Worm (Caenorhabditis elegans) whole organism, dauer: ENCODE data around the gene adal-1.

Experiments
- unc-62 ChIP-seq: sonication (generic microtip); optimal IDR thresholded peaks from 2 replicates; lab custom pipeline; 2017; ENCODE audit warnings: missing biosample characterization, missing genetic modification reagents, missing genetic modification characterization

Gene adal-1

DNA sequence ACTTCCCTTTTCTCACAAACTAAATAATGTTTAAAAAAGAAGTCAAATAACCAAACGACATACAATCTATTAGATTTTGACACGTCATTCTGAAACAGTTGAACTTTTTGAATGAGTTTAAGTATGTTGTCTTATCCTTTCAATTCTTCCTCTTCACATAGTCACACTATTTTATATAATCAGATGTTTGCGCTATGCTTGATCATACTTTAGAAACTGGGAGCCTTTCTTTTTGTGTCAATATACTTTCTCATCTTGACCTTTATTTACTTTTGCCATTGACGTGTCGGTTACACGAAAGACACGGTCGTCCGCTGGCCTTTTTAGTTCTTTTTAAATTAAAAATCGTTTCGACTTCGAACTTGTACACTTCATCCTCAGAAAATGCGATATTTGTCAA is 41.5 kb downstream of the adal-1 start, which contains the start of gene C04A2.15:
Gene C04A2.15 (plus strand): TSS at position 299 of the 400 bp plus-strand sequence.
- no peak for TF ChIP-seq unc-62 (GFP tag; lab: Kevin White, UChicago)

DNA sequence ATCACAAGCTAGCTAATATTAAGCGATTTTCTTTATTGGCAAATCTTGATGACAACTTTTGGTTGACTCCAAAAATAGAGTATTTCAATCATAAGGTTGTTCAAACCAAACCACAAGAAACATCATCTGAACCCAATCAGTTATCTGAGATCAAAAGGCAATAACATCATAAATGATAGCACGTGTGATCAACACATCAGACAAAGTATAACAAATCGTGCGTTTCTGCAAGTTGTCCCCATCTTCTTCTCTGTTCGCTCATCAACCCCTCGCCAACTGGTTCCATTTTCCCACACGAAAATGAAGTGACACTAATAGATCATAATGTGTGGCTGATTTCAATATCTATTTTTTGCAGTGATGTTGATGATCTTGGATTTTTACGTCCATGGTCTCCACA is 44.1 kb downstream of the adal-1 start:
- TF ChIP-seq unc-62 (GFP tag; lab: Kevin White, UChicago), result no peak

DNA sequence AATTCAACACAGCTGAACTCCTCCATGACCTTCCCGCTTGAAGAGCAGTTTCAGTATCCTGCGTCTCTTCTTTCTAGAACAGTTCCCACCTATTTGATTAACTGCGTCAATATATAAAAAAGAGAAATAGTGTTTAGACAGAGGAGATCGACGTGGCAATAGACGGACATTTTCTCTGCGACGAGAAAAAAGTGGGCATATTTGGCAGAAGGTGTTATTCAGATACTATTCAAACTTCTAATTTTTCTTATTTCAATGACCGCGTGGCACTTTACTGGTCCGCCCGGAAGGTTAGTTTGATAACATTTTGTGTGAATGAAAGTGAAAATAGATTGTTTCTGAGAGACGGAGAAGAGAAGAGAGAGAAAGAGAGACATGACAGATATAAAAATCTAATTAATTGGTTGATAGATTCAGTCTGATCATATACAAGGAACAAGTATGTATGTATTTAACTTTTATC is 45.5 kb downstream of the adal-1 start, which contains the start of gene tbc-6:
Gene tbc-6 (plus strand): TSS at position 208 of the 463 bp plus-strand sequence.
- no peak for TF ChIP-seq unc-62 (GFP tag; lab: Kevin White, UChicago)

DNA sequence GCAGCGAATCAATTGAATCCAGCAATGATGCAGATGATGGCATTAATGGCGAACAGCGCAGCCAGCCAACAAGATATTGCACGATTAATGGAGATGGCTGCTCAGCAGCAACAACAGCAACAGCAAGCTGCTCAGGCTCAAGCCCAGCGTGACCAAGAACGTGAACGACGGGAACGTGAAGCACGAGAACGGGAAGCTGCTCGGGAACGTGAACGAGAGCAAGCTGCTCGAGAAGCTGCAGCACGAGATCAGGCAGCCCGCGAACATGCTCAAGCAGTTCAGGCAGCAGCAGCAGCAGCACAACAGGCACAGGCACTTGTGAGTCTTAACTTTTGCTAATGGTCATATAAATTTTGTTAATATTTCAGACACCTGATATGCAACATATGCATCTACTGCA is 46.7 kb downstream of the adal-1 start:
- TF ChIP-seq unc-62 (GFP tag; lab: Kevin White, UChicago), result no peak

DNA sequence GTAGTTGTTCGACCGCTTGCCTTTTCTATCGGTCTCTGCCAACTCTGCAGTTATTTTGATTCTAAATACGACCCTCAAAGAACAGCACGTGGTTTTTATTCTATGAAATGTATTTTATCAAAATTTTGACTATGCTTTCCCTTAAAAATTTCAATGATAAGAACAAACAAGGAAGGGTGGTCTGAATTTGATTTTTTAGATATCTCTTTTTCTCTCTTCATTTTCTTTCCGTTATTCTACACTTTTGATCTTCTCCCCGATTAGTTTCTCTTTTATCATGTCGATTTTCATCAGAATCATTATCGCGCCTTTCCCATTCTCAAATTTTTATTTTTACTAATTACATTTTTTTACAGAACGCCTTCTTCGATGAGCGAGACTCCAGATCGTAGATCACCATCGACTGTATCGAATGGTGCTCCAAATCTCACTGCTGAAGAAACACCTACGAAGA is 48.4 kb downstream of the adal-1 start:
- no peak for TF ChIP-seq unc-62 (GFP tag; lab: Kevin White, UChicago)

DNA sequence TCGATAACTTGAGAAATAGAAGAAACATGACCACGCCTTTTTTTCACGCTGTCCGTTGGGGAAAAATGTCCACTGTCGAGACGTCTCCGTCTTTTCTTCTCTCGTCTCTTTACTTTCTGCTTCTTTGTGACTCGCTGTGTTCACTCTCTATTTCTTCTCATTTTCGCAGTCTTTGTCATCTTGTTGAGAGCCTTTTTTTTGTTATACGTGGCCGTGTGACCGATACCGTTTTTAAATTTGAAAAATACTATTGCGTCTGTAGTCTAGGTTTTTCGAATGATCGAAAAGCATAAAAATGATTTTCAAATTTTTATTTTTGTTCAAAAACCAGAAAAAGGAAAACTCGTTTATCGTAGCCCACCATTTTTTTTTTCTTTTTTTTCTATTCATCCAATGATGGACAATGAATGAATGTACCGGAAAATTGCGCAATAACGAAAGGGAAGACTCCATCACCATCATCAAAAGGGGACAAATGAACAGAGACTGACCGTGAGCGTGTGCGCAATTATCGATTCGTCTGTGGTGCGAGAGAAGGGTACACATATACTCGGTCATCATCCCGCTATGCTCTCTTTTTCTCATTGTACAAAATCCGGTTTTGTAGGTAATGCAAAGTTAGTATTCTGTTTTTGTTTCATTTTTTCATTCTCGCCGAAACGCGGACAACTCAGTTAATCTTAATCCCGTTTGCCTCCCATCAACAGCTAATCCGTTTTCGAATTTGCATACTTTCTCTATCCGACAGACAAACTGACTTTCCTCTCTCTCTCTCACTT is 49.0 kb downstream of the adal-1 start:
- TF ChIP-seq unc-62 (GFP tag; lab: Kevin White, UChicago), result no peak

DNA sequence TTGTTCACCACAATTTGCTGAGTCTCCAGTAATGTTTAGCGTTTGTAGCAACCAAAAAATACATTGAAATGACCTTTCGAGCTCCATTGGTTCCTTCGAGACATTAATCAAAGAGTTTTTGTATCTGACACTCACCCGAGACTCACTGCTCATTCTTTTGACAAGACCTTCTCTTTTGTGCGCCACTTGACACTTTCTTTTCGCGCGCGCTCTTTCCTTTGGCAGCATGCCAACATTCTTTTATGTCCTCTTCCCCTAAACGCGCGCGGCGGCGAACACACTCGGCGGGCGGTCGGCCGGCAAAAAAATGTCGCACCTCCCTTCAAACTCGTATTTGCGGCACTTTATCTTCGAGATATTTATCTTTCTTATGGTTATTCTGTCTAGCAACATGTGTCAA is 49.8 kb downstream of the adal-1 start:
- TF ChIP-seq unc-62 (GFP tag; lab: Kevin White, UChicago), result no peak

DNA sequence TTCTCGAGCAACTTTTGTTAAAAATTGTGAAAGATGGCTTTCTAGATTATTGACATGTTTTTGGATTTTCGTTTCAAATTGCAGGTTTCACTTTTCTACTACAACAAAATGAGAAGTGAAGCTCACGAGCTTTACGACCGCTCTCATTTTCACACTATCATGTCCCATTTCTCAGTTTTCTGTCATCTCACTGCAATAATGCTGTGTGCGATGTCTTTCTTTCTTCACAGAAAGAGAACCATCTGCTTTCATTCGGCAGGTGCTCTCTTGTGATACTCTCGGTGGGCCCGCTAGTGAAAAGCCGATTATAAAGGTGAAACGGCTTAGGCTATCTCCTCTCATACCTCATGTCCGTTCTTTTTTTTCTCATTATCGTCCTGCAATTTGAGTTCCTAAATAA is 50.2 kb downstream of the adal-1 start:
- TF ChIP-seq unc-62 (GFP tag; lab: Kevin White, UChicago), result no peak

DNA sequence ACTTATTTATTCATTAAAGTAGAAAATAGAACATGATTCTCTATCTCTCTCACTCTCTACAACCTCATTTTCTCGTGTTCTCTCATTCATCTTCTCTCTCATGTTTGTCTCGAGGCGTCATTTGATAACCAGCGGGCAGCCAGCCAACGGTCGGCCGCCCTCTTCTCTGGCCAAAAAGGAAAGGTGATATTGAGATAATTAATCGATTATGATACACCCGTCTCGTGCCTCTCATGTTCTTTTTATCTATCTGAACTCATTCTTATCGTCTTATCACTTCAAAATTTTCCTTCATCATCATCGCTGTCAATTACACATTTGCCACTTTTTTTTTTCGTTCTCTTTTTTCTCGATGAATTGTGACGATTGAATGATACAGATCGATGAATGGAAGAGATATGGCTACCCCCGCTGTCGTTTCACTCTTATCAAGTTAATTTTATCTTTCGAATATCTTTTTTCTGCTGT is 50.8 kb downstream of the adal-1 start:
- TF ChIP-seq unc-62 (GFP tag; lab: Kevin White, UChicago), result no peak

DNA sequence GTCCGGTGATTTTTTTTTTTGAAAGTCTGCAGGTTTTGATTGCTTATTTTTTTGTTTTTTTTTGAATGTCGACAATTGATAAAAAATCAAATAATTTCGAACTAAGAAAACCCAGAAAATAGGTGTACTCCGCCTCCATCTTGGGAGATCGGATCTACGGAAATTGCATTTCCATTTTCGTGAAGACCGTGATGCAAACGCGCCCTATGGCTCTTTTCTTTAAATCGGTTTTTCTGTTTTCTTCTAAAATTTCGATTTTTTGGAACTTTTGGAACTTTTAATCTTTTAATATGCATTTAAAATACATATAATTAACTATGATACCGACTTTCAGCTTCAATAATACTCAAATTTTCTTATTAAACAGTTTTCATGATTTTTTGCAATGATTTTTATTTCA is 51.4 kb downstream of the adal-1 start:
- no peak for TF ChIP-seq unc-62 (GFP tag; lab: Kevin White, UChicago)
